Worm (Caenorhabditis elegans): ENCODE data around the gene bgal-2.

The bgal-2 gene

DNA sequence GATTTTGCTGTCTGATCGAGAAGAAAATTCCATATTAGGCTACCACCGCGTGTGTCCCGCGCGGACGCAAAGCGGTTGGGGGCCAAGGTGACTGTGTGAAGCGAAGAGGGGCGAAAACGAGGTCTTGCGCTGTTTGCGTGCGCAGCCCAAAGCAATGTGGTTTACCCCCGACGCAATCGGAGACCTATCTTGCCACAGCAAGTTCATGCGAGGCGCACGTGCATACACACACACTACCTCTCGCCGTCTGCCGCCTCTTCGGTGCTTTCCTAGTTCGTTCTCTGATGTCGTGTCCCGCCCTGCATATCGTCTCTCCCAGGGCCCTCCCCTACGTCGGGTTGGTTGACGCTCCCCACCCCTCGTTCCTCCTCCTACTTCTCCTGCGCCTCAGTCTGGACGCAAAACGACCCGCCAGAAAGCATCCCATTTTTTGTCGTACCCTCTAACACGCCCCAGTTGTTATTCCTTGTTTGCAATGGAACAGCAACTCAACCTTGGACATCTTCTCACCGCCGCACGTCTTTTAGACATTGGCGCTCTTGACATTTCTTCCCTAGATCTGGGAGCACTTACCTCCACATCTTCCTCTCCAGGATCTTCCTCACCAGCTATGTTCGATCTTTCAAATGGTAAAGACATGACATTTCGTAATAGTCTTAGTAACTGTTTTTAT is 42.1 kb upstream of the bgal-2 start, which contains the start of gene mdl-1:
Gene mdl-1, plus strand, starts transcription at position 341 of the 673 bp plus-strand sequence.
- TF ChIP-seq med-1 (GFP tag; optimal IDR thresholded peaks at IDR 0.05; ENCODE audit: insufficient read depth) (no peak), cog-1 (tag; optimal IDR thresholded peaks at IDR 0.05) (peak; percentile 90), ztf-23 (GFP tag; IDR thresholded peaks at IDR 0.05) (no peak), klf-2 (GFP tag; conservative IDR thresholded peaks at IDR 0.05) (no peak), T22C8.4 (GFP tag; IDR thresholded peaks at IDR 0.05) (no peak), tab-1 (GFP tag; IDR thresholded peaks at IDR 0.05) (no peak; the same call in 1 of the 2 replicates), flt-1 (GFP tag; IDR thresholded peaks at IDR 0.05) (peak; percentile 79), ref-1 (GFP tag; conservative IDR thresholded peaks at IDR 0.05) (no peak), ztf-29 (GFP tag; IDR thresholded peaks at IDR 0.05) (peak; percentile 45; the same call in 1 of the 2 replicates)

DNA sequence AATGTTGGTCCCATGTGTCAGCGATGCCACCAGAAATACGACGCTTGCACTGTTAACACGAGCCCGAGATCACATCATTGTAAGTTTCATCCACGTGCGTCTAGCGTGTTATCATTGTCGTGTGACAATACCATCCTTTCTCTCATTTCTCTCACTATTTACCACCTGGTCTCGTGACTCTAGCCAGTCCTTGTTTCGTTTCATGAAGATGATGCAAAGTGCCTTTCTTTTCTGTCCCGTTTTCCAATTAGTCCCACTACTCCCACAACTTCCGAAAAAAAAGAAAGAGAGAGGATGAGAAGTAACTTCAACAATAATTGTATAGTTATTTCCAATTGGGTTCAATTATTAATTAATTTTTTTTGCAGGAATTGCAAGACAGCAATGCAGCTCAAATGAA is 41.3 kb upstream of the bgal-2 start:
- TF ChIP-seq cog-1 (tag; optimal IDR thresholded peaks at IDR 0.05) (no peak), ztf-23 (GFP tag; IDR thresholded peaks at IDR 0.05) (no peak)

DNA sequence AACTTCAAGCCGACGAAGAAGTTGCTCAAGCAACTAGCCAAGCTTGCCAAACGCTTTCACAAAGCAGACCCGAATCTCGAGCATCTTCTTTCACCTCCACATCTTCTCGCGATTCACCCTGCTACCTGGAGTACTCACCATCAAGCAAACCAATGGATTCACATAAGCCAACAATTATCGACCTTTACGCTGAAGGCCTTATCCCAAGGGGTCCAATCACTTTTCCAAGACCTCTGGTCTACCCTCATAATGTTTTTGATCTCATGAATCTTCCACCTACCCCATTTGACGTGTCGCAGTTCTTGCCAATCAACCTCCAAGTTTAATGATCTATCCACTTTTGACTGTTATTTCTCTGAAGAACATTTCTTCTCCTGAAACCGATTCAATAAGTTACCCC is 40.9 kb upstream of the bgal-2 start:
- TF ChIP-seq med-1 (GFP tag; optimal IDR thresholded peaks at IDR 0.05; ENCODE audit: insufficient read depth) (no peak), tab-1 (GFP tag; IDR thresholded peaks at IDR 0.05) (no peak), ztf-29 (GFP tag; IDR thresholded peaks at IDR 0.05) (no peak)

ce11 chrX:6743853-6744346 is 40.3 kb upstream of the bgal-2 start:
- TF ChIP-seq med-1 (GFP tag; optimal IDR thresholded peaks at IDR 0.05; ENCODE audit: insufficient read depth) (no peak), cog-1 (tag; optimal IDR thresholded peaks at IDR 0.05) (peak; percentile 14)

- TF ChIP-seq klf-2 (GFP tag; conservative IDR thresholded peaks at IDR 0.05) (no peak), med-1 (GFP tag; optimal IDR thresholded peaks at IDR 0.05; ENCODE audit: insufficient read depth) (no peak), ztf-29 (GFP tag; IDR thresholded peaks at IDR 0.05) (no peak), ztf-23 (GFP tag; IDR thresholded peaks at IDR 0.05) (no peak), ref-1 (GFP tag; conservative IDR thresholded peaks at IDR 0.05) (no peak), cog-1 (tag; optimal IDR thresholded peaks at IDR 0.05) (no peak), T22C8.4 (GFP tag; IDR thresholded peaks at IDR 0.05) (no peak), tab-1 (GFP tag; IDR thresholded peaks at IDR 0.05) (no peak), flt-1 (GFP tag; IDR thresholded peaks at IDR 0.05) (no peak)
These were observed 39.7 kb upstream of the bgal-2 start for ce11 chrX:6744537-6744936.

- TF ChIP-seq cog-1 (tag; optimal IDR thresholded peaks at IDR 0.05) = no peak
- no peak for TF ChIP-seq ref-1 (GFP tag; conservative IDR thresholded peaks at IDR 0.05)
- TF ChIP-seq ztf-29 (GFP tag; IDR thresholded peaks at IDR 0.05) = no peak
- TF ChIP-seq T22C8.4 (GFP tag; IDR thresholded peaks at IDR 0.05) = no peak
- TF ChIP-seq tab-1 (GFP tag; IDR thresholded peaks at IDR 0.05) = no peak
- no peak for TF ChIP-seq med-1 (GFP tag; optimal IDR thresholded peaks at IDR 0.05; ENCODE audit: insufficient read depth)
- no peak for TF ChIP-seq flt-1 (GFP tag; IDR thresholded peaks at IDR 0.05)
- no peak for TF ChIP-seq klf-2 (GFP tag; conservative IDR thresholded peaks at IDR 0.05)
- TF ChIP-seq ztf-23 (GFP tag; IDR thresholded peaks at IDR 0.05) = no peak
These were observed 39.2 kb upstream of the bgal-2 start for ce11 chrX:6744978-6745377.

DNA sequence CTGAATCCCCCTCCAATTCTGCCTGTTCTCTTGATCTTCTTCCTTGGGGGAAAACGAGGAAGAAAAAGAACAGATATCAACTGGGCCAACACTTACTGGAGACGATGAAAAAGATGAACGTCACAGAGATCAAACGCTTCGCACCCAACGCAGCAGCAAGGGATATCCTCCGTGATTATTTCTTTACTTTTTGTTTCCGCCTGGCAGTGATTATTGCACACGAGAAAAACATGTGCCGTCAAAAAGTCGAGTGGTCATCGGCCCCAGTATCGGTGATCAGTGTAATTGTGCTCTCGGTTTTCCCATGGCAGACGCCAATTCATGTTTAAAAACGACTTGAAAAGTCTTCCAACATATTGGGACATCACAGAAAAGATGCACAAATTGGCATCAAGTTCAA is 38.7 kb upstream of the bgal-2 start:
- TF ChIP-seq T22C8.4 (GFP tag; IDR thresholded peaks at IDR 0.05) (no peak), ztf-29 (GFP tag; IDR thresholded peaks at IDR 0.05) (no peak), ref-1 (GFP tag; conservative IDR thresholded peaks at IDR 0.05) (no peak), flt-1 (GFP tag; IDR thresholded peaks at IDR 0.05) (no peak), med-1 (GFP tag; optimal IDR thresholded peaks at IDR 0.05; ENCODE audit: insufficient read depth) (no peak), klf-2 (GFP tag; conservative IDR thresholded peaks at IDR 0.05) (no peak)

ce11 chrX:6746849-6747248 is 37.4 kb upstream of the bgal-2 start:
- TF ChIP-seq ztf-23 (GFP tag; IDR thresholded peaks at IDR 0.05) (no peak), flt-1 (GFP tag; IDR thresholded peaks at IDR 0.05) (no peak), T22C8.4 (GFP tag; IDR thresholded peaks at IDR 0.05) (no peak), ztf-29 (GFP tag; IDR thresholded peaks at IDR 0.05) (no peak)

DNA sequence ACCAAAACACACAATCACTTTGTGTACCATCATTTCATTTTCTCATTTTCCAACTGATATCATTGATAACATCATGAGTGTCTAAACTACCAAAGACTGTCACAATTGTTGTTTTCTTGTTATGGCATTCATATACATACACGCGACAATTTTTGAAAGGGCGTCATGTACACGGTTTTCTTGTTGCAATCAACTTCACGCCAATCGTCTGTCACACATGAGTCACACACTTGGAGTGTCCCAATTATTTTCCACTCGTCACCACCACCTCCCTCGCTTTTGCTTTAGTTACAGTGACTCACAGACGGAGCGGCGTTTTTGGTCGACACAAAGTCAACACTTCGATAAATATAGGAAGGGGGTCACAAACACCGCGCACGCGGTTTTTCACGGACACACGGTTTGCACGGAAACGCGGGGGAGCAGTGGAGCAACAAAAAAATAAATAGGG is 36.3 kb upstream of the bgal-2 start:
- TF ChIP-seq cog-1 (tag; optimal IDR thresholded peaks at IDR 0.05) (no peak), klf-2 (GFP tag; conservative IDR thresholded peaks at IDR 0.05) (no peak), ztf-23 (GFP tag; IDR thresholded peaks at IDR 0.05) (no peak), ztf-29 (GFP tag; IDR thresholded peaks at IDR 0.05) (no peak), tab-1 (GFP tag; IDR thresholded peaks at IDR 0.05) (no peak)

DNA sequence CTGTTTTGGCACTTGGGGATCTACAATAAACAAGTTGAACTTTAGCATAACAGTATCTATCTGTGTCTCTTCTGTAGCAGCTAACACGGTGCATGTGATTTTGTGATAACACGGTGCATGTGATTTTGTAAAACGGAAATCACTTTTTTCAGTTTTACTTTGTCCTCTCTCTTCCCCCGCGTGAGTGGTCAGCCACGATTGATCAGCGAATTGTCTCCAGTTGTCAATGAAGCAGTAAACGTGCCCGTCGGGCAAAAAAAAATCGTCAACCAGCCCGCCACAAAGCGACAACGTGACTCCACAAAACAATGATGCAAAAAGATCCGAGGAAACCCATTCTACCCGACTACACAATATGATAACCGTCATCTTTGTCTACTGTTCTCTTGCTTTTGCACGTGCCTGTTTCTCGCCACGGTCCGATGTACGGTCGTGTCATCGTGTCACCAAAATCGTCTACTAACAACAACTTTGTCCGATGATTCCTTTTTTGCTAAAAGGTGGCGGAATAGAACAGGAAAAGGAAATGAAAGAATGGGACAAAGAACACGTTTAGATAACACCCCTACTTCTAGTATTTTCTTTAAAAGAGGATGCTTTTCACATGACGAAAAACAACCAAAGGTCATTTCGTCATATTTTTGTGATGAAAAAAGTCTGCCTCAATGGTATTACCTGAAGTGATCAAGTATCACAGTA is 34.9 kb upstream of the bgal-2 start:
- TF ChIP-seq med-1 (GFP tag; optimal IDR thresholded peaks at IDR 0.05; ENCODE audit: insufficient read depth) = no peak
- TF ChIP-seq cog-1 (tag; optimal IDR thresholded peaks at IDR 0.05) = no peak
- TF ChIP-seq ztf-23 (GFP tag; IDR thresholded peaks at IDR 0.05) = no peak
- no peak for TF ChIP-seq tab-1 (GFP tag; IDR thresholded peaks at IDR 0.05)
- no peak for TF ChIP-seq ztf-29 (GFP tag; IDR thresholded peaks at IDR 0.05)
- no peak for TF ChIP-seq flt-1 (GFP tag; IDR thresholded peaks at IDR 0.05)
- no peak for TF ChIP-seq klf-2 (GFP tag; conservative IDR thresholded peaks at IDR 0.05)
- no peak for TF ChIP-seq ref-1 (GFP tag; conservative IDR thresholded peaks at IDR 0.05)
- no peak for TF ChIP-seq T22C8.4 (GFP tag; IDR thresholded peaks at IDR 0.05)

Data from whole organism, midembryonic.